Worm (Caenorhabditis elegans) whole organism, L2 larva: Measurements from ENCODE around the gene F53G2.12.

Source experiments
- F13H6.1 ChIP-seq: sonication (generic microtip); optimal IDR thresholded peaks from 2 replicates; lab custom pipeline; 2016; ENCODE audit warnings: missing genetic modification characterization, missing compliant biosample characterization
- R02D3.7 ChIP-seq: fragments of 150-350 bp; optimal IDR thresholded peaks from 2 replicates; lab custom pipeline; 2014; ENCODE audit warnings: missing biosample characterization, missing genetic modification characterization
- Y55F3AM.14 ChIP-seq: fragments of 200-800 bp; sonication (Bioruptor generic); optimal IDR thresholded peaks from 2 replicates; lab custom pipeline; 2018; ENCODE audit warnings: mild to moderate bottlenecking, missing genetic modification characterization, missing compliant biosample characterization
- ZK546.5 ChIP-seq: sonication (generic microtip); optimal IDR thresholded peaks from 2 replicates; lab custom pipeline; 2017; ENCODE audit warnings: missing biosample characterization, missing genetic modification characterization
- alr-1 ChIP-seq: fragments of 150-350 bp; optimal IDR thresholded peaks from 2 replicates; lab custom pipeline; 2014; ENCODE audit warnings: missing biosample characterization, missing genetic modification characterization
- aly-2 ChIP-seq: fragments of 150-350 bp; optimal IDR thresholded peaks from 2 replicates; lab custom pipeline; 2014; ENCODE audit warnings: missing biosample characterization, missing genetic modification characterization
- ama-1 ChIP-seq: fragments of 150-350 bp; optimal IDR thresholded peaks from 2 replicates; lab custom pipeline; 2018; ENCODE audit warnings: inconsistent platforms
- ceh-16 ChIP-seq: fragments of 150-350 bp; optimal IDR thresholded peaks from 2 replicates; lab custom pipeline; 2014; ENCODE audit warnings: missing biosample characterization, missing genetic modification characterization
- ceh-82 ChIP-seq: fragments of 150-350 bp; optimal IDR thresholded peaks from 2 replicates; lab custom pipeline; 2014; ENCODE audit warnings: missing biosample characterization, missing genetic modification characterization
- crh-2 ChIP-seq: sonication (generic microtip); optimal IDR thresholded peaks from 2 replicates; lab custom pipeline; 2017; ENCODE audit warnings: missing biosample characterization, missing genetic modification characterization
- dmd-4 ChIP-seq: sonication (generic microtip); optimal IDR thresholded peaks from 2 replicates; lab custom pipeline; 2017; ENCODE audit warnings: missing biosample characterization, missing genetic modification characterization
- egl-27 ChIP-seq: sonication (generic microtip); optimal IDR thresholded peaks from 3 replicates; lab custom pipeline; 2017; ENCODE audit warnings: missing biosample characterization, missing genetic modification reagents, missing genetic modification characterization
- elt-1 ChIP-seq: fragments of 150-350 bp; optimal IDR thresholded peaks from 2 replicates; lab custom pipeline; 2014; ENCODE audit warnings: missing biosample characterization, missing genetic modification characterization
- elt-3 ChIP-seq: sonication (generic microtip); optimal IDR thresholded peaks from 2 replicates; lab custom pipeline; 2017; ENCODE audit warnings: missing biosample characterization, missing genetic modification characterization
- fos-1 ChIP-seq: fragments of 150-350 bp; optimal IDR thresholded peaks from 2 replicates; lab custom pipeline; 2014; ENCODE audit warnings: missing biosample characterization, missing genetic modification characterization
- lin-11 ChIP-seq: fragments of 150-350 bp; sonication (generic microtip); optimal IDR thresholded peaks from 2 replicates; lab custom pipeline; 2014; ENCODE audit warnings: missing biosample characterization, missing genetic modification characterization, inconsistent platforms, mixed read lengths
- lin-13 ChIP-seq: fragments of 150-350 bp; optimal IDR thresholded peaks from 2 replicates; lab custom pipeline; 2014; ENCODE audit warnings: missing biosample characterization, missing genetic modification reagents, missing genetic modification characterization
- lin-39 ChIP-seq: fragments of 150-350 bp; optimal IDR thresholded peaks from 2 replicates; lab custom pipeline; 2014; ENCODE audit warnings: missing biosample characterization, missing genetic modification reagents, missing genetic modification characterization
- lsy-2 ChIP-seq, 2 experiments: fragments of 150-350 bp in 1 of 2; sonication (generic microtip) in 1 of 2; optimal IDR thresholded peaks; 2 replicates each; lab custom pipeline; 2014 to 2017; ENCODE audit warnings: missing biosample characterization in 2 of 2, missing genetic modification characterization in 2 of 2
- mbf-1 ChIP-seq: sonication (generic microtip); optimal IDR thresholded peaks from 2 replicates; lab custom pipeline; 2017; ENCODE audit warnings: missing biosample characterization, missing genetic modification characterization
- mdl-1 ChIP-seq, 2 experiments: fragments of 150-350 bp in 1 of 2; sonication (generic microtip) in 1 of 2; optimal IDR thresholded peaks; 2 replicates each; lab custom pipeline; 2017; ENCODE audit warnings: missing biosample characterization in 2 of 2, missing genetic modification characterization in 2 of 2
- nhr-10 ChIP-seq: sonication (generic microtip); optimal IDR thresholded peaks from 2 replicates; lab custom pipeline; 2017; ENCODE audit warnings: missing biosample characterization, missing genetic modification characterization
- nhr-11 ChIP-seq: fragments of 150-350 bp; optimal IDR thresholded peaks from 2 replicates; lab custom pipeline; 2014; ENCODE audit warnings: missing biosample characterization, missing genetic modification characterization
- nhr-12 ChIP-seq: fragments of 150-350 bp; optimal IDR thresholded peaks from 2 replicates; lab custom pipeline; 2014; ENCODE audit warnings: missing biosample characterization, missing genetic modification characterization
- nhr-129 ChIP-seq: fragments of 150-350 bp; optimal IDR thresholded peaks from 2 replicates; lab custom pipeline; 2014; ENCODE audit warnings: missing biosample characterization, missing genetic modification characterization
- nhr-21 ChIP-seq: fragments of 150-350 bp; optimal IDR thresholded peaks from 2 replicates; lab custom pipeline; 2014; ENCODE audit warnings: missing biosample characterization, missing genetic modification characterization
- nhr-23 ChIP-seq: fragments of 150-350 bp; optimal IDR thresholded peaks from 2 replicates; lab custom pipeline; 2014; ENCODE audit warnings: missing biosample characterization, missing genetic modification reagents, missing genetic modification characterization
- nhr-237 ChIP-seq: fragments of 150-350 bp; optimal IDR thresholded peaks from 2 replicates; lab custom pipeline; 2014; ENCODE audit warnings: missing biosample characterization, missing genetic modification characterization
- nhr-25 ChIP-seq: fragments of 150-350 bp; sonication (generic microtip); optimal IDR thresholded peaks from 3 replicates; lab custom pipeline; 2014; ENCODE audit warnings: missing biosample characterization, missing genetic modification characterization
- nhr-77 ChIP-seq: fragments of 150-350 bp; optimal IDR thresholded peaks from 2 replicates; lab custom pipeline; 2014; ENCODE audit warnings: missing biosample characterization, missing genetic modification characterization
- sma-9 ChIP-seq, 2 experiments: fragments of 150-350 bp in 1 of 2; sonication (generic microtip) in 1 of 2; optimal IDR thresholded peaks; 2 replicates each; lab custom pipeline; 2014 to 2016; ENCODE audit warnings: missing genetic modification characterization in 2 of 2, mild to moderate bottlenecking in 1 of 2, missing biosample characterization in 1 of 2, missing compliant biosample characterization in 1 of 2, missing genetic modification reagents in 1 of 2, moderate library complexity in 1 of 2
- snpc-4 ChIP-seq: fragments of 150-350 bp; optimal IDR thresholded peaks from 2 replicates; lab custom pipeline; 2014; ENCODE audit warnings: missing biosample characterization, missing genetic modification characterization
- unc-39 ChIP-seq: fragments of 150-350 bp; optimal IDR thresholded peaks from 2 replicates; lab custom pipeline; 2014; ENCODE audit warnings: missing biosample characterization, missing genetic modification characterization
- unc-55 ChIP-seq: fragments of 150-350 bp; sonication (generic microtip); optimal IDR thresholded peaks from 3 replicates; lab custom pipeline; 2014; ENCODE audit warnings: missing biosample characterization, missing genetic modification reagents, missing genetic modification characterization
- zag-1 ChIP-seq: fragments of 150-350 bp; optimal IDR thresholded peaks from 2 replicates; lab custom pipeline; 2014; ENCODE audit warnings: missing biosample characterization, missing genetic modification characterization
- ztf-1 ChIP-seq: fragments of 200-800 bp; sonication (Bioruptor generic); conservative IDR thresholded peaks from 2 replicates; pipeline ENCODE4 v1.3.6; 2022; ENCODE audit warnings: missing genetic modification characterization, missing compliant biosample characterization

Gene F53G2.12

ce11 chrII:2479047-2479446 is at the start of gene F53G2.12:
F53G2.12 (minus strand) TSS chrII:2479090.
- TF ChIP-seq lin-13 (GFP tag; lab: Kevin White, UChicago) (peak; percentile 20), unc-55 (GFP tag; lab: Kevin White, UChicago) (peak; percentile 51), ZK546.5 (no peak), lsy-2 (tag; optimal IDR thresholded peaks at IDR 0.05; lab: Kevin White, UChicago) (peak; percentile 39 to 59), nhr-23 (tag; lab: Kevin White, UChicago) (no peak), nhr-12 (tag; lab: Kevin White, UChicago) (no peak)
- TF ChIP-seq, all 48 proteins: peak for 3

DNA sequence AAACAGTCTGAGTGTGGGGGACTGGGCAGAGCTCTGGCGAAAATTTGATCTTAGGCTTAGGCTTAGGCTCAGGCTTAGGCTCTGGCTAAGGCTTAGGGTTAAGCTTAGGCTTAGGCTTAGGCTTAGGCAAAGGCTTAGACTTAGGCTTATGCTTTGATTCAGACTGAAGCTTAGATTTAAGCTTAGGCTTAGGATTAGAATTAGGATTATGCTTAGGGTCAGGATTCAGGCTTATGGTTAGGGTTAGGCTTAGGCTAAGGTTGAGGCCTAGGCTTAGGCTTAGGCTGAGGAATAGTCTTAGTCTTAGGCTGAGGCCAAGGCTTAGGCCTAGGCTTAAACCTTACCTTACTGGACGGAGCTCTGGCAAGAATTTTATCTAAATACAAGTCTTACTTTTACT is 48.0 kb upstream of the F53G2.12 start:
- TF ChIP-seq elt-1 (tag; lab: Kevin White, UChicago) (no peak), ztf-1 (no peak), lin-11 (tag; lab: Kevin White, UChicago) (no peak), ZK546.5 (no peak), nhr-21 (tag; lab: Kevin White, UChicago) (no peak), ceh-82 (tag; lab: Kevin White, UChicago) (no peak), R02D3.7 (tag; lab: Kevin White, UChicago) (no peak), zag-1 (tag; lab: Kevin White, UChicago) (no peak), snpc-4 (tag; lab: Kevin White, UChicago) (no peak), unc-55 (GFP tag; lab: Kevin White, UChicago) (no peak), sma-9 (GFP tag; optimal IDR thresholded peaks at IDR 0.05; lab: Kevin White, UChicago) (no peak), sma-9 (tag; optimal IDR thresholded peaks at IDR 0.05; lab: Kevin White, UChicago) (no peak), elt-3 (tag; lab: Kevin White, UChicago) (no peak), unc-39 (no peak)

DNA sequence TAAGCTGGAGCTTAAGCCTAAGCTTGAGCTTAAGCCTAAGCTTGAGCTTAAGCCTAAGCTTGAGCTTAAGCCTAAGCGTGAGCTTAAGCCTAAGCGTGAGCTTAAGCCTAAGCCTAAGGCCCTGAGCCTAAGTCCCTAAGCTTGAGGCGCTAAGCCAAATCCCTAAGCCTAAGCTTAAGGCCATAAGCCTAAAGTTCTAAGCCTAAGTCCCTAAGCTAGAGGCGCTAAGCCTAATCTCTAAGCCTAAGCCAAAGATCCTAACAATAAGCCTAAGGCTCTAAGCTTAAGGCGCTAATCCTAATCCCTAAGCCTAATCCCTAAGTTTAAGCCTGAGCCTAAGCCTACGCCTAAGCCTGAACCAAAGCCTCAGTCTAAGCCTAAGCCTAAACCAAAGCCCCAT is 46.8 kb upstream of the F53G2.12 start:
- TF ChIP-seq ceh-82 (tag; lab: Kevin White, UChicago): no peak
- TF ChIP-seq alr-1 (tag; lab: Kevin White, UChicago): no peak
- no peak for TF ChIP-seq elt-1 (tag; lab: Kevin White, UChicago)
- no peak for TF ChIP-seq F13H6.1 (tag; lab: Kevin White, UChicago)
- no peak for TF ChIP-seq egl-27

DNA sequence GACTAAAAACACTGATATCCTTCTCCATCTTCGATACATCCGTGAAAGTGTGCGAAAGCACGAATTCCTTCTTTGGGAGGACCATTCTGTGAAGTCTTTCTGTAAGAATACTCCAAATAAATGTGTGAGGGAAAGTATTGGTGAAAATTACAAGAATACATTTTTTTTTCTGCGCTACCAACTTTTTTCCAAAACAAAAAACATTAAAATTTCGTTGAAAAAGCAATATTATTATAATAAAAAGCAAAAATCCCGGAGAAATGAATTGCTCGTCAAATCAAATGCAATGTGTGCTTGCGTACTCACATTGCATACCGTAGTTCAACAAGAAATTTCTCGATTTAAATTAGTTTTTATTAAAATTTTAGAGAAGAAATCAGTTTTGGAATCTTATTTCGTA is 43.1 kb upstream of the F53G2.12 start, which contains the start of gene bath-13:
Gene bath-13 (minus strand): TSS at position 101 of the 400 bp plus-strand sequence.
- TF ChIP-seq nhr-23 (tag; lab: Kevin White, UChicago) (no peak), snpc-4 (tag; lab: Kevin White, UChicago) (no peak), nhr-129 (tag; lab: Kevin White, UChicago) (no peak), alr-1 (tag; lab: Kevin White, UChicago) (no peak), nhr-10 (tag; lab: Kevin White, UChicago) (no peak), nhr-21 (tag; lab: Kevin White, UChicago) (no peak), lin-11 (tag; lab: Kevin White, UChicago) (no peak), ama-1 (no peak), ztf-1 (no peak), ceh-16 (tag; lab: Kevin White, UChicago) (no peak), lin-39 (tag; lab: Kevin White, UChicago) (no peak), unc-55 (GFP tag; lab: Kevin White, UChicago) (no peak), zag-1 (tag; lab: Kevin White, UChicago) (no peak), fos-1 (tag; lab: Kevin White, UChicago) (no peak), nhr-25 (no peak), Y55F3AM.14 (GFP tag; lab: Kevin White, UChicago) (no peak), nhr-237 (tag; lab: Kevin White, UChicago) (no peak), lin-13 (GFP tag; lab: Kevin White, UChicago) (no peak), crh-2 (no peak), elt-3 (tag; lab: Kevin White, UChicago) (no peak)
- TF ChIP-seq, all 48 proteins: peak for 0

ce11 chrII:2518487-2518886 is 39.6 kb upstream of the F53G2.12 start:
- TF ChIP-seq dmd-4 (no peak), mbf-1 (tag; lab: Kevin White, UChicago) (no peak), elt-3 (tag; lab: Kevin White, UChicago) (no peak), nhr-23 (tag; lab: Kevin White, UChicago) (no peak), aly-2 (no peak), nhr-77 (tag; lab: Kevin White, UChicago) (no peak), lin-39 (tag; lab: Kevin White, UChicago) (no peak), nhr-11 (no peak), mdl-1 (tag; optimal IDR thresholded peaks at IDR 0.05; lab: Kevin White, UChicago) (no peak), lsy-2 (tag; optimal IDR thresholded peaks at IDR 0.05; lab: Kevin White, UChicago) (no peak), ZK546.5 (no peak)
